Fruit fly (Drosophila melanogaster) whole organism, embryonic: ENCODE results near the gene Rbfox1.

ENCODE experiments used
- CG11696 ChIP-seq: fragments of 200-800 bp; sonication (Bioruptor generic); IDR thresholded peaks from 2 replicates; pipeline ENCODE4 v1.3.6; 2022; ENCODE audit warnings: missing biosample characterization, missing genetic modification characterization
- CG12659 ChIP-seq: fragments of 200-800 bp; sonication (Bioruptor generic); optimal IDR thresholded peaks from 3 replicates; lab custom pipeline; 2017; ENCODE audit warnings: mild to moderate bottlenecking, missing biosample characterization, missing genetic modification reagents, missing genetic modification characterization
- CG13894 ChIP-seq: fragments of 200-800 bp; sonication (Bioruptor generic); optimal IDR thresholded peaks from 3 replicates; lab custom pipeline; 2018; ENCODE audit warnings: missing biosample characterization, mild to moderate bottlenecking, missing genetic modification characterization, moderate library complexity
- CG14860 ChIP-seq: fragments of 200-800 bp; sonication (Bioruptor generic); IDR thresholded peaks from 3 replicates; pipeline ENCODE4 v1.3.6; 2022; ENCODE audit warnings: missing biosample characterization, missing genetic modification characterization; ENCODE audit not compliant: partially characterized antibody
- CG14965 ChIP-seq: fragments of 200-800 bp; sonication (Bioruptor generic); optimal IDR thresholded peaks from 2 replicates; lab custom pipeline; 2016; ENCODE audit warnings: missing biosample characterization, missing genetic modification characterization, borderline replicate concordance
- CG15269 ChIP-seq: fragments of 200-800 bp; sonication (Bioruptor generic); optimal IDR thresholded peaks from 2 replicates; lab custom pipeline; 2018; ENCODE audit warnings: missing biosample characterization, mild to moderate bottlenecking, missing genetic modification characterization, moderate library complexity
- CG17385 ChIP-seq: fragments of 200-800 bp; sonication (Bioruptor generic); optimal IDR thresholded peaks from 3 replicates; lab custom pipeline; 2018; ENCODE audit warnings: missing biosample characterization, mild to moderate bottlenecking, missing genetic modification characterization
- CG18599 ChIP-seq: fragments of 200-800 bp; sonication (Bioruptor generic); optimal IDR thresholded peaks from 3 replicates; lab custom pipeline; 2017; ENCODE audit warnings: missing biosample characterization, missing genetic modification characterization, mild to moderate bottlenecking, moderate library complexity, missing genetic modification reagents
- CG31224 ChIP-seq: fragments of 200-800 bp; sonication (Bioruptor generic); IDR thresholded peaks from 2 replicates; pipeline ENCODE4 v1.3.6; 2022; ENCODE audit warnings: missing biosample characterization, missing genetic modification characterization
- CG3281 ChIP-seq: fragments of 200-800 bp; sonication (Bioruptor generic); optimal IDR thresholded peaks from 3 replicates; lab custom pipeline; 2017; ENCODE audit warnings: missing biosample characterization, mild to moderate bottlenecking, missing genetic modification characterization
- CG5245 ChIP-seq: fragments of 200-800 bp; sonication (Bioruptor generic); optimal IDR thresholded peaks from 3 replicates; lab custom pipeline; 2016; ENCODE audit warnings: missing biosample characterization, missing genetic modification characterization
- CG6654 ChIP-seq: fragments of 200-800 bp; sonication (Bioruptor generic); optimal IDR thresholded peaks from 2 replicates; lab custom pipeline; 2017; ENCODE audit warnings: missing biosample characterization, mild to moderate bottlenecking, missing genetic modification characterization
- CG7271 ChIP-seq: fragments of 200-800 bp; sonication (Bioruptor generic); optimal IDR thresholded peaks from 2 replicates; lab custom pipeline; 2018; ENCODE audit warnings: missing biosample characterization, mild to moderate bottlenecking, missing genetic modification characterization, moderate library complexity
- CG7786 ChIP-seq: fragments of 200-800 bp; sonication (Bioruptor generic); optimal IDR thresholded peaks from 2 replicates; lab custom pipeline; 2016; ENCODE audit warnings: missing biosample characterization, missing genetic modification characterization
- CG8924 ChIP-seq: fragments of 200-800 bp; optimal IDR thresholded peaks from 3 replicates; lab custom pipeline; 2019; ENCODE audit warnings: missing biosample characterization, mild to moderate bottlenecking, missing genetic modification characterization, moderate library complexity
- CG8944 ChIP-seq: fragments of 200-800 bp; sonication (Bioruptor generic); optimal IDR thresholded peaks from 3 replicates; lab custom pipeline; 2016; ENCODE audit warnings: missing biosample characterization, missing genetic modification characterization
- CG9876 ChIP-seq: fragments of 200-800 bp; sonication (Bioruptor generic); optimal IDR thresholded peaks from 2 replicates; lab custom pipeline; 2016; ENCODE audit warnings: missing biosample characterization, missing genetic modification characterization
- Dbx ChIP-seq: fragments of 200-800 bp; sonication (Bioruptor generic); IDR thresholded peaks from 3 replicates; pipeline ENCODE4 v1.3.6; 2022; ENCODE audit warnings: missing biosample characterization, missing genetic modification characterization
- Deaf1 ChIP-seq: fragments of 200-800 bp; optimal IDR thresholded peaks from 3 replicates; lab custom pipeline; 2019; ENCODE audit warnings: missing biosample characterization, mild to moderate bottlenecking, missing genetic modification characterization, moderate library complexity
- Doc2 ChIP-seq: fragments of 200-800 bp; sonication (Bioruptor generic); IDR thresholded peaks from 2 replicates; pipeline ENCODE4 v1.3.6; 2022; ENCODE audit warnings: missing biosample characterization, missing genetic modification characterization
- Drgx ChIP-seq: fragments of 200-800 bp; sonication (Bioruptor generic); IDR thresholded peaks from 2 replicates; pipeline ENCODE4 v1.3.6; 2022; ENCODE audit warnings: missing biosample characterization, missing genetic modification characterization
- E2f1 ChIP-seq: fragments of 200-800 bp; sonication (Bioruptor generic); IDR thresholded peaks from 2 replicates; pipeline ENCODE4 v1.3.6; 2022; ENCODE audit warnings: missing biosample characterization, missing genetic modification characterization
- Hey ChIP-seq: fragments of 200-800 bp; sonication (Bioruptor generic); optimal IDR thresholded peaks from 3 replicates; lab custom pipeline; 2018; ENCODE audit warnings: missing biosample characterization, mild to moderate bottlenecking, missing genetic modification characterization
- Lhr ChIP-seq: fragments of 200-800 bp; sonication (Bioruptor generic); optimal IDR thresholded peaks from 3 replicates; lab custom pipeline; 2017; ENCODE audit warnings: mild to moderate bottlenecking, missing biosample characterization, missing genetic modification reagents, missing genetic modification characterization
- Mad ChIP-seq: fragments of 200-800 bp; sonication (Bioruptor generic); optimal IDR thresholded peaks from 2 replicates; lab custom pipeline; 2016; ENCODE audit warnings: missing biosample characterization, missing genetic modification characterization
- Med ChIP-seq: fragments of 200-800 bp; sonication (Bioruptor generic); peaks from one replicate; lab custom pipeline; 2016; ENCODE audit warnings: missing biosample characterization, missing genetic modification characterization, mild to moderate bottlenecking, inconsistent platforms, moderate library complexity
- Mes4 ChIP-seq: fragments of 200-800 bp; sonication (Bioruptor generic); optimal IDR thresholded peaks from 2 replicates; lab custom pipeline; 2016; ENCODE audit warnings: missing biosample characterization, missing genetic modification characterization
- Side ChIP-seq: fragments of 200-800 bp; sonication (Bioruptor generic); optimal IDR thresholded peaks from 2 replicates; lab custom pipeline; 2016; ENCODE audit warnings: missing biosample characterization, missing genetic modification characterization
- Sox102F ChIP-seq: fragments of 200-800 bp; sonication (Bioruptor generic); optimal IDR thresholded peaks from 2 replicates; lab custom pipeline; 2018; ENCODE audit warnings: missing biosample characterization, mild to moderate bottlenecking, missing genetic modification characterization, moderate library complexity
- ap ChIP-seq: fragments of 200-800 bp; sonication (Bioruptor generic); IDR thresholded peaks from 2 replicates; pipeline ENCODE4 v1.3.6; 2022; ENCODE audit warnings: missing biosample characterization, missing genetic modification characterization
- bigmax ChIP-seq: fragments of 200-800 bp; sonication (Bioruptor generic); optimal IDR thresholded peaks from 2 replicates; lab custom pipeline; 2018; ENCODE audit warnings: missing biosample characterization, mild to moderate bottlenecking, missing genetic modification characterization
- da ChIP-seq: fragments of 200-800 bp; sonication (Bioruptor generic); optimal IDR thresholded peaks from 2 replicates; lab custom pipeline; 2016; ENCODE audit warnings: missing biosample characterization, missing genetic modification characterization
- dmrt99B ChIP-seq: fragments of 200-800 bp; sonication (Bioruptor generic); optimal IDR thresholded peaks from 2 replicates; lab custom pipeline; 2018; ENCODE audit warnings: missing biosample characterization, mild to moderate bottlenecking, missing genetic modification characterization, moderate library complexity
- gcm2 ChIP-seq: fragments of 200-800 bp; sonication (Bioruptor generic); optimal IDR thresholded peaks from 2 replicates; lab custom pipeline; 2016; ENCODE audit warnings: missing biosample characterization, missing genetic modification characterization
- gsb-n ChIP-seq: fragments of 200-800 bp; sonication (Bioruptor generic); optimal IDR thresholded peaks from 3 replicates; lab custom pipeline; 2018; ENCODE audit warnings: missing biosample characterization, mild to moderate bottlenecking, missing genetic modification characterization
- h ChIP-seq: fragments of >200 bp; optimal IDR thresholded peaks from 2 replicates; lab custom pipeline; 2017
- mld ChIP-seq: fragments of 200-800 bp; sonication (Bioruptor generic); IDR thresholded peaks from 3 replicates; pipeline ENCODE4 v1.3.6; 2022; ENCODE audit warnings: missing biosample characterization, missing genetic modification characterization; ENCODE audit not compliant: partially characterized antibody
- nau ChIP-seq: fragments of 200-800 bp; sonication (Bioruptor generic); optimal IDR thresholded peaks from 3 replicates; lab custom pipeline; 2017; ENCODE audit warnings: missing biosample characterization, mild to moderate bottlenecking, missing genetic modification characterization, missing genetic modification reagents
- nerfin-1 ChIP-seq: fragments of 200-800 bp; sonication (Bioruptor generic); optimal IDR thresholded peaks from 3 replicates; lab custom pipeline; 2019; ENCODE audit warnings: missing biosample characterization, mild to moderate bottlenecking, missing genetic modification characterization, moderate library complexity
- nom ChIP-seq: fragments of 200-800 bp; sonication (Bioruptor generic); optimal IDR thresholded peaks from 2 replicates; lab custom pipeline; 2017; ENCODE audit warnings: missing biosample characterization, missing genetic modification characterization, mild to moderate bottlenecking, moderate library complexity, missing genetic modification reagents
- oc ChIP-seq: fragments of 200-800 bp; sonication (Bioruptor generic); optimal IDR thresholded peaks from 2 replicates; lab custom pipeline; 2018; ENCODE audit warnings: missing biosample characterization, mild to moderate bottlenecking, missing genetic modification characterization, moderate library complexity
- peb ChIP-seq: fragments of 200-800 bp; sonication (Bioruptor generic); IDR thresholded peaks from 2 replicates; pipeline ENCODE4 v1.3.6; 2022; ENCODE audit warnings: missing biosample characterization, missing genetic modification characterization
- row ChIP-seq: fragments of 200-800 bp; sonication (Bioruptor generic); IDR thresholded peaks from 3 replicates; pipeline ENCODE4 v1.3.6; 2022; ENCODE audit warnings: missing biosample characterization, missing genetic modification characterization
- sens-2 ChIP-seq: fragments of 200-800 bp; sonication (Bioruptor generic); IDR thresholded peaks from 2 replicates; pipeline ENCODE4 v1.3.6; 2022; ENCODE audit warnings: missing biosample characterization, missing genetic modification characterization
- ssp ChIP-seq: fragments of 200-800 bp; sonication (Bioruptor generic); IDR thresholded peaks from 2 replicates; pipeline ENCODE4 v1.3.6; 2022; ENCODE audit warnings: missing biosample characterization, missing genetic modification characterization
- trem ChIP-seq: fragments of 200-800 bp; optimal IDR thresholded peaks from 3 replicates; lab custom pipeline; 2019; ENCODE audit warnings: missing biosample characterization, mild to moderate bottlenecking, missing genetic modification characterization, moderate library complexity
- usp ChIP-seq: fragments of >200 bp; optimal IDR thresholded peaks from 2 replicates; lab custom pipeline; 2017; ENCODE audit warnings: missing biosample characterization, missing genetic modification characterization
- z ChIP-seq: fragments of 200-800 bp; sonication (Bioruptor generic); IDR thresholded peaks from 3 replicates; pipeline ENCODE4 v1.3.6; 2022; ENCODE audit warnings: missing biosample characterization, missing genetic modification characterization

Gene Rbfox1

dm6 chr3L:10531907-10532581 lies 50.8 kb downstream of the Rbfox1 start (continued):
- TF ChIP-seq Lhr (GFP tag; lab: Kevin White, UChicago) (no peak), z (GFP tag; lab: Robert Waterston, UW) (peak; percentile 42; the same call in 1 of the 3 replicates), Deaf1 (no peak), ap (no peak), CG8924 (tag; lab: Kevin White, UChicago) (no peak), usp (GFP tag; lab: Kevin White, UChicago) (no peak), nerfin-1 (tag; lab: Kevin White, UChicago) (no peak), Mad (GFP tag; lab: Kevin White, UChicago) (no peak), CG7786 (GFP tag; lab: Kevin White, UChicago) (no peak), CG6654 (no peak), CG31224 (no peak), CG18599 (GFP tag; lab: Kevin White, UChicago) (peak; percentile 40), Doc2 (GFP tag; lab: Robert Waterston, UW) (no peak), CG5245 (GFP tag; lab: Kevin White, UChicago) (no peak), gcm2 (GFP tag; lab: Kevin White, UChicago) (no peak), ssp (no peak), CG17385 (GFP tag; lab: Kevin White, UChicago) (no peak), E2f1 (no peak), Dbx (no peak), CG14860 (GFP tag; lab: Robert Waterston, UW) (no peak), CG14965 (GFP tag; lab: Kevin White, UChicago) (no peak), CG12659 (GFP tag; lab: Kevin White, UChicago) (no peak), CG11696 (GFP tag; lab: Robert Waterston, UW) (no peak), CG8944 (no peak)

dm6 chr3L:10533878-10534277 lies 52.7 kb downstream of the Rbfox1 start:
- TF ChIP-seq dmrt99B (no peak), Drgx (no peak), Side (GFP tag; lab: Kevin White, UChicago) (no peak), peb (GFP tag; lab: Robert Waterston, UW) (no peak), CG7786 (GFP tag; lab: Kevin White, UChicago) (no peak), Hey (no peak), gsb-n (tag; lab: Kevin White, UChicago) (no peak), CG8944 (no peak), nom (GFP tag; lab: Kevin White, UChicago) (peak; percentile 82)
- TF ChIP-seq, all 482 proteins: peak for 1

dm6 chr3L:10535105-10535504 lies 53.9 kb downstream of the Rbfox1 start:
- peak; percentile 53 for TF ChIP-seq oc (tag; lab: Kevin White, UChicago)
- peak; percentile 29 for TF ChIP-seq CG13894 (tag; lab: Kevin White, UChicago)
- TF ChIP-seq nau (GFP tag; lab: Kevin White, UChicago) = no peak
- no peak for TF ChIP-seq Mes4 (GFP tag; lab: Kevin White, UChicago)
- TF ChIP-seq CG7271 = no peak

dm6 chr3L:10536297-10536696 lies 55.1 kb downstream of the Rbfox1 start:
- TF ChIP-seq row (GFP tag; lab: Robert Waterston, UW) (peak; percentile 64; the same call in 2 of the 3 replicates), Deaf1 (no peak), CG15269 (tag; lab: Kevin White, UChicago) (peak; percentile 23), bigmax (GFP tag; lab: Kevin White, UChicago) (no peak), mld (GFP tag; lab: Robert Waterston, UW) (no peak), CG9876 (GFP tag; lab: Kevin White, UChicago) (no peak), trem (tag; lab: Kevin White, UChicago) (peak; percentile 18), da (GFP tag; lab: Kevin White, UChicago) (no peak), sens-2 (no peak), Med (GFP tag; lab: Kevin White, UChicago) (no peak), CG3281 (no peak), h (lab: Kevin White, UChicago) (no peak), Sox102F (GFP tag; lab: Kevin White, UChicago) (peak; percentile 65)
